Fruit fly (Drosophila melanogaster) Kc167 (cell line): ENCODE data around the gene CG33770.

Experiments used
- Sin3A ChIP-seq: fragments of >200 bp; optimal IDR thresholded peaks from 2 replicates; lab custom pipeline; 2018; ENCODE audit warnings: missing external identifiers
- h ChIP-seq: fragments of >200 bp; optimal IDR thresholded peaks from 3 replicates; lab custom pipeline; 2018; ENCODE audit warnings: missing external identifiers

DNA sequence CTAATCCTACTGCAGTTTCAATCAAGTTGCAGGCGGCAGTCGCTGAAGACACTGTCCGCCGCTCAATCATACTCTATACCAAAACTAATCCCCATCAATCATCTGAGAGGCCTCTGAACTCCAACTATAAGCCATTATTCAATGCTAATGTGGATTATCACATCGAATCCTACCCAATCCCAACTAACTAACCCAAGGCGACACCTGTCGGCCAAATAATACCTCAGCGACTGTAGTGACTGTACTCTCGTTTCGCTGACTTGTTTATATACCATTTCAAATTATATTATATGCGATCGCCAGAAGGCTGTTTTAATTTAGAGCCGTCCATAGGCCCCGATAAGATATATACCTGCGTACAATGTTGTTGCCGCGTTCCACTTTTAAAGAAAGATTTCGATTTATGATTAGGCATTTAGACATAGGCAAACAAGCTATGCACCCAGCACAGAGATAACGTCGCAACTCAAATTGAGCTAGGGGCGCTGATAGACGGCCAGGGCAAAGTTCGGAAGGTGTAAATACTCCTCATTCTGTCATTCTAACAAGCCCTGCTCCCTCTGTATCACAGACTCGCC lies 23.3 kb downstream of the CG33770 start:
- no peak for TF ChIP-seq Sin3A (lab: Kevin White, UChicago)
- no peak for TF ChIP-seq h
